Worm (Caenorhabditis elegans) whole organism, L3 larva: ENCODE measurements around the gene phf-31.

Experiments used
- aly-2 ChIP-seq: fragments of 150-350 bp; optimal IDR thresholded peaks from 2 replicates; lab custom pipeline; 2014; ENCODE audit warnings: missing biosample characterization, missing genetic modification characterization
- ceh-9 ChIP-seq: sonication (generic microtip); optimal IDR thresholded peaks from 2 replicates; lab custom pipeline; 2018; ENCODE audit warnings: missing biosample characterization, missing genetic modification characterization
- egl-27 ChIP-seq: sonication (generic microtip); optimal IDR thresholded peaks from 4 replicates; lab custom pipeline; 2017; ENCODE audit warnings: missing biosample characterization, missing genetic modification reagents, missing genetic modification characterization
- elt-1 ChIP-seq: fragments of 150-350 bp; optimal IDR thresholded peaks from 2 replicates; lab custom pipeline; 2014; ENCODE audit warnings: missing biosample characterization, missing genetic modification characterization
- elt-2 ChIP-seq: sonication (generic microtip); optimal IDR thresholded peaks from 2 replicates; lab custom pipeline; 2016; ENCODE audit warnings: missing genetic modification reagents, mild to moderate bottlenecking, missing genetic modification characterization, missing compliant biosample characterization
- hmg-11 ChIP-seq: sonication (generic microtip); optimal IDR thresholded peaks from 2 replicates; lab custom pipeline; 2016; ENCODE audit warnings: missing genetic modification characterization, missing compliant biosample characterization
- mdl-1 ChIP-seq: fragments of 150-350 bp; optimal IDR thresholded peaks from 2 replicates; lab custom pipeline; 2014; ENCODE audit warnings: missing biosample characterization, missing genetic modification characterization
- nhr-12 ChIP-seq: fragments of 150-350 bp; optimal IDR thresholded peaks from 2 replicates; lab custom pipeline; 2014; ENCODE audit warnings: missing biosample characterization, missing genetic modification characterization
- nhr-76 ChIP-seq: fragments of 150-350 bp; sonication (generic microtip); optimal IDR thresholded peaks from 5 replicates; lab custom pipeline; 2014; ENCODE audit warnings: missing biosample characterization, missing genetic modification characterization
- snpc-4 ChIP-seq: fragments of 150-350 bp; optimal IDR thresholded peaks from 2 replicates; lab custom pipeline; 2014; ENCODE audit warnings: missing biosample characterization, missing genetic modification characterization
- tbx-2 ChIP-seq: sonication (generic microtip); optimal IDR thresholded peaks from 2 replicates; lab custom pipeline; 2016; ENCODE audit warnings: mild to moderate bottlenecking, missing genetic modification characterization, missing compliant biosample characterization
- unc-62 ChIP-seq: fragments of 150-350 bp; sonication (generic microtip); optimal IDR thresholded peaks from 4 replicates; lab custom pipeline; 2014; ENCODE audit warnings: missing biosample characterization, missing genetic modification reagents, missing genetic modification characterization

DNA sequence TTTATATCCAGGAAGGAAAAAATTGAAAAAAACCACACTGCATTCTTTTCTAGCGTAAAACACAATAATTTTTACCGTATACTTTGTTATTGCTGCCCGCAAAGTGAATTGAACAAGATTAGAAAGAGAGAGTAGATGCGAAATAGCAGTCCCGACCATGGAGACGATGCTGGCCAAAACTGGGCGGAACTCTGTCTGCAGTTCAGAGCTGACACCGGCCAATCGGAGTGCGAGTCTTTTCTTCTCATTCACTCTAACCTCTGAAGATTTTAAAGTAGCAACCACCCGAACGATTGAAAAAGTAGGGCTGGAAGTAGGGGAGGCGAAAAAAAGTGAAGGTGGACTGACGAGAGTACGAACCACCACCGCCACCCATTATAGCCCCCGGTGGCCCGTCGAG is 25.2 kb upstream of the phf-31 start:
- no peak for TF ChIP-seq elt-1
- TF ChIP-seq ceh-9 (tag; lab: Kevin White, UChicago), result no peak
- TF ChIP-seq egl-27 (tag; lab: Kevin White, UChicago), result no peak
- no peak for TF ChIP-seq snpc-4
- no peak for TF ChIP-seq aly-2 (tag; lab: Kevin White, UChicago)
- TF ChIP-seq tbx-2, result no peak
- TF ChIP-seq hmg-11 (tag; lab: Kevin White, UChicago), result no peak
- no peak for TF ChIP-seq elt-2 (tag; lab: Kevin White, UChicago)
- no peak for TF ChIP-seq unc-62 (GFP tag; lab: Kevin White, UChicago)
- TF ChIP-seq nhr-76 (tag; lab: Kevin White, UChicago), result no peak
- no peak for TF ChIP-seq mdl-1 (tag; lab: Kevin White, UChicago)
- no peak for TF ChIP-seq nhr-12 (tag; lab: Kevin White, UChicago)
